Fruit fly (Drosophila melanogaster): ENCODE results near the gene msd5.

The msd5 gene

dm6 chr3L:1334571-1335427 is 1.9 kb upstream of the msd5 start, which contains the start of the genes Hmbs and CG2211 (continued):
- TF ChIP-seq odd (GFP tag; optimal IDR thresholded peaks at IDR 0.05): peak; percentile 37
- TF ChIP-seq Eip74EF (GFP tag; optimal IDR thresholded peaks at IDR 0.05): peak in 1 of 2 experiments; percentile 49
- peak; percentile 81 for TF ChIP-seq CG1647 (GFP tag; optimal IDR thresholded peaks at IDR 0.05)
- peak; percentile 80 for TF ChIP-seq CG11085 (GFP tag; IDR thresholded peaks at IDR 0.05)
- TF ChIP-seq tio (GFP tag; optimal IDR thresholded peaks at IDR 0.05): no peak
- TF ChIP-seq lbe (GFP tag; optimal IDR thresholded peaks at IDR 0.05): peak; percentile 86
- peak; percentile 77 for TF ChIP-seq klu (GFP tag; IDR thresholded peaks at IDR 0.05)
- peak; percentile 61 for TF ChIP-seq CG30431 (GFP tag; optimal IDR thresholded peaks at IDR 0.05)
- peak; percentile 87 for TF ChIP-seq shn (GFP tag; optimal IDR thresholded peaks at IDR 0.05)
- TF ChIP-seq CG7271 (tag; optimal IDR thresholded peaks at IDR 0.05): peak; percentile 77
- TF ChIP-seq CG6813 (GFP tag; optimal IDR thresholded peaks at IDR 0.05): peak; percentile 79
- peak; percentile 89 for TF ChIP-seq CG17328 (GFP tag; IDR thresholded peaks at IDR 0.05)
- peak; percentile 82 for TF ChIP-seq Abd-B (GFP tag; optimal IDR thresholded peaks at IDR 0.05)
- TF ChIP-seq CG12219 (GFP tag; optimal IDR thresholded peaks at IDR 0.05): peak; percentile 68
- peak; percentile 72 for TF ChIP-seq Usf (GFP tag; optimal IDR thresholded peaks at IDR 0.05)
- peak; percentile 58 for TF ChIP-seq kah (GFP tag; optimal IDR thresholded peaks at IDR 0.05)
- peak; percentile 94 for TF ChIP-seq lab (GFP tag; optimal IDR thresholded peaks at IDR 0.05)
- peak; percentile 80 for TF ChIP-seq CG1233 (GFP tag; optimal IDR thresholded peaks at IDR 0.05)
- peak; percentile 70 for TF ChIP-seq Sry-δ (GFP tag; optimal IDR thresholded peaks at IDR 0.05)
- TF ChIP-seq fd102C (GFP tag; optimal IDR thresholded peaks at IDR 0.05): no peak
- TF ChIP-seq Opbp (GFP tag; IDR thresholded peaks at IDR 0.05; ENCODE audit: partially characterized antibody): peak; percentile 55; the same call in 1 of the 3 replicates
- TF ChIP-seq dysf (GFP tag; IDR thresholded peaks at IDR 0.05): peak; percentile 89
- peak; percentile 65 for TF ChIP-seq CG8388 (GFP tag; optimal IDR thresholded peaks at IDR 0.05)
- TF ChIP-seq CG18262 (tag; optimal IDR thresholded peaks at IDR 0.05): peak; percentile 83
- peak; percentile 57 for TF ChIP-seq CG11398 (GFP tag; optimal IDR thresholded peaks at IDR 0.05)
- TF ChIP-seq danr (GFP tag; IDR thresholded peaks at IDR 0.05): peak; percentile 68
- peak; percentile 79 for TF ChIP-seq E2f1 (GFP tag; IDR thresholded peaks at IDR 0.05)
- peak; percentile 82 for TF ChIP-seq Awh (GFP tag; IDR thresholded peaks at IDR 0.05)
- TF ChIP-seq CG15011 (GFP tag; optimal IDR thresholded peaks at IDR 0.05): peak; percentile 69
- peak; percentile 88 for TF ChIP-seq Atf6 (GFP tag; IDR thresholded peaks at IDR 0.05)
- no peak for TF ChIP-seq tna (GFP tag; IDR thresholded peaks at IDR 0.05; ENCODE audit: partially characterized antibody)
- TF ChIP-seq dan (GFP tag; IDR thresholded peaks at IDR 0.05): peak; percentile 36; the same call in 1 of the 2 replicates
- TF ChIP-seq Spps (tag; optimal IDR thresholded peaks at IDR 0.05): peak; percentile 73
- peak; percentile 4 for TF ChIP-seq her (GFP tag; optimal IDR thresholded peaks at IDR 0.05)
- TF ChIP-seq Lpt (GFP tag; optimal IDR thresholded peaks at IDR 0.05): no peak
- TF ChIP-seq Elba2 (GFP tag; optimal IDR thresholded peaks at IDR 0.05): peak; percentile 84
- peak; percentile 74 for TF ChIP-seq peb (GFP tag; IDR thresholded peaks at IDR 0.05)
- no peak for TF ChIP-seq bigmax (GFP tag; optimal IDR thresholded peaks at IDR 0.05)
- peak; percentile 86 for TF ChIP-seq CG4854 (GFP tag; optimal IDR thresholded peaks at IDR 0.05)
- TF ChIP-seq Hey (tag; optimal IDR thresholded peaks at IDR 0.05): peak; percentile 40
- peak; percentile 79 for TF ChIP-seq fd96Cb (tag; optimal IDR thresholded peaks at IDR 0.05)
- TF ChIP-seq ara (GFP tag; IDR thresholded peaks at IDR 0.05): peak; percentile 78
- peak; percentile 77 for TF ChIP-seq CG3163 (GFP tag; optimal IDR thresholded peaks at IDR 0.05)
- TF ChIP-seq Oaz (GFP tag; IDR thresholded peaks at IDR 0.05): peak; percentile 42; the same call in 1 of the 2 replicates
- TF ChIP-seq Rx (GFP tag; IDR thresholded peaks at IDR 0.05): peak; percentile 75
- no peak for TF ChIP-seq zen2 (GFP tag; IDR thresholded peaks at IDR 0.05; ENCODE audit: partially characterized antibody)
- peak; percentile 95 for TF ChIP-seq CG14710 (tag; optimal IDR thresholded peaks at IDR 0.05)
- TF ChIP-seq cg (GFP tag; optimal IDR thresholded peaks at IDR 0.05): no peak

Data from whole organism, embryonic.